Worm (Caenorhabditis elegans) whole organism, L4 larva: Measurements from ENCODE around the gene grd-5.
A peak's percentile ranks its signal among the peaks of the same experiment; 100 is the strongest.

ENCODE experiments used
- F26F4.8 ChIP-seq: fragments of 200-800 bp; sonication (Bioruptor generic); conservative IDR thresholded peaks from 2 replicates; pipeline ENCODE4 v1.3.6; 2022; ENCODE audit warnings: missing genetic modification characterization, missing compliant biosample characterization
- F44E2.7 ChIP-seq: fragments of 200-800 bp; sonication (Bioruptor generic); IDR thresholded peaks from 2 replicates; pipeline ENCODE4 v2.1.2; 2022; ENCODE audit warnings: missing genetic modification characterization, missing compliant biosample characterization
- R02D3.7 ChIP-seq: fragments of 150-350 bp; sonication (generic microtip); optimal IDR thresholded peaks from 3 replicates; lab custom pipeline; 2014; ENCODE audit warnings: missing biosample characterization, missing genetic modification characterization
- T20F7.1 ChIP-seq: fragments of 200-800 bp; sonication (Bioruptor generic); optimal IDR thresholded peaks from 2 replicates; lab custom pipeline; 2018; ENCODE audit warnings: mild to moderate bottlenecking, missing genetic modification characterization, missing compliant biosample characterization
- T26A8.4 ChIP-seq: fragments of 200-800 bp; sonication (Bioruptor generic); IDR thresholded peaks from 2 replicates; pipeline ENCODE4 v1.3.6; 2022; ENCODE audit warnings: missing genetic modification characterization, missing compliant biosample characterization
- Y48G9A.11 ChIP-seq: fragments of 200-800 bp; sonication (Bioruptor generic); IDR thresholded peaks from 2 replicates; pipeline ENCODE4 v1.3.6; 2022; ENCODE audit warnings: missing genetic modification reagents, missing genetic modification characterization, missing compliant biosample characterization
- Y75B8A.6 ChIP-seq: fragments of 200-800 bp; sonication (Bioruptor generic); IDR thresholded peaks from 2 replicates; pipeline ENCODE4 v1.3.6; 2022; ENCODE audit warnings: missing genetic modification reagents, missing genetic modification characterization, missing compliant biosample characterization
- ZK546.5 ChIP-seq, 2 experiments: sonication (generic microtip); optimal IDR thresholded peaks; 2 replicates each; lab custom pipeline; 2017; ENCODE audit warnings: missing biosample characterization in 2 of 2, missing genetic modification characterization in 2 of 2
- aha-1 ChIP-seq: fragments of 150-350 bp; peaks from one replicate; lab custom pipeline; 2014; ENCODE audit warnings: missing biosample characterization, missing genetic modification characterization
- aly-2 ChIP-seq: sonication (generic microtip); optimal IDR thresholded peaks from 2 replicates; lab custom pipeline; 2018; ENCODE audit warnings: missing biosample characterization, missing genetic modification characterization
- attf-4 ChIP-seq: sonication (generic microtip); optimal IDR thresholded peaks from 3 replicates; lab custom pipeline; 2017; ENCODE audit warnings: missing biosample characterization, missing genetic modification characterization
- ceh-28 ChIP-seq: fragments of 150-350 bp; optimal IDR thresholded peaks from 2 replicates; lab custom pipeline; 2014; ENCODE audit warnings: missing biosample characterization, missing genetic modification reagents, missing genetic modification characterization
- ceh-62 ChIP-seq: sonication (generic microtip); optimal IDR thresholded peaks from 2 replicates; lab custom pipeline; 2017; ENCODE audit warnings: missing biosample characterization, missing genetic modification characterization
- ceh-82 ChIP-seq: sonication (generic microtip); optimal IDR thresholded peaks from 2 replicates; lab custom pipeline; 2017; ENCODE audit warnings: missing biosample characterization, missing genetic modification characterization
- ces-1 ChIP-seq: fragments of 150-350 bp; sonication (generic microtip); optimal IDR thresholded peaks from 4 replicates; lab custom pipeline; 2014; ENCODE audit warnings: missing biosample characterization, missing genetic modification reagents, missing genetic modification characterization
- daf-16 ChIP-seq, 3 experiments: sonication (generic microtip); optimal IDR thresholded peaks; 2 replicates each; lab custom pipeline; 2016 to 2017; ENCODE audit warnings: missing genetic modification characterization in 3 of 3, missing genetic modification reagents in 3 of 3, mild to moderate bottlenecking in 2 of 3, missing compliant biosample characterization in 2 of 3, missing biosample characterization in 1 of 3, moderate library complexity in 1 of 3
- dmd-6 ChIP-seq: fragments of 200-800 bp; sonication (Bioruptor generic); IDR thresholded peaks from 2 replicates; pipeline ENCODE4 v1.3.6; 2022; ENCODE audit warnings: missing genetic modification reagents, missing genetic modification characterization, missing compliant biosample characterization
- dmd-9 ChIP-seq: fragments of 200-800 bp; sonication (Bioruptor generic); IDR thresholded peaks from 2 replicates; pipeline ENCODE4 v1.3.6; 2022; ENCODE audit warnings: missing genetic modification reagents, missing genetic modification characterization, missing compliant biosample characterization
- dve-1 ChIP-seq: sonication (generic microtip); optimal IDR thresholded peaks from 2 replicates; lab custom pipeline; 2017; ENCODE audit warnings: antibody characterized with exemption, mild to moderate bottlenecking, missing genetic modification characterization, missing compliant biosample characterization; ENCODE audit not compliant: insufficient read depth
- gei-8 ChIP-seq: fragments of 200-800 bp; sonication (Bioruptor generic); optimal IDR thresholded peaks from 2 replicates; lab custom pipeline; 2018; ENCODE audit warnings: mild to moderate bottlenecking, missing genetic modification characterization, missing compliant biosample characterization
- hlh-11 ChIP-seq: fragments of 200-800 bp; sonication (Bioruptor generic); optimal IDR thresholded peaks from 2 replicates; lab custom pipeline; 2018; ENCODE audit warnings: mild to moderate bottlenecking, missing genetic modification characterization, missing compliant biosample characterization
- hlh-30 ChIP-seq: sonication (generic microtip); optimal IDR thresholded peaks from 2 replicates; lab custom pipeline; 2017; ENCODE audit warnings: antibody characterized with exemption, mild to moderate bottlenecking, missing genetic modification characterization, missing compliant biosample characterization; ENCODE audit not compliant: insufficient read depth
- lim-7 ChIP-seq: fragments of 200-800 bp; sonication (Bioruptor generic); IDR thresholded peaks from 2 replicates; pipeline ENCODE4 v1.3.6; 2022; ENCODE audit warnings: missing genetic modification characterization, missing compliant biosample characterization
- lin-1 ChIP-seq: fragments of 200-800 bp; sonication (Bioruptor generic); IDR thresholded peaks from 2 replicates; pipeline ENCODE4 v1.3.6; 2022; ENCODE audit warnings: missing genetic modification reagents, missing genetic modification characterization, missing compliant biosample characterization
- lin-13 ChIP-seq: fragments of 150-350 bp; optimal IDR thresholded peaks from 2 replicates; lab custom pipeline; 2014; ENCODE audit warnings: missing biosample characterization, missing genetic modification reagents, missing genetic modification characterization
- lin-15B ChIP-seq: fragments of 150-350 bp; sonication (generic microtip); optimal IDR thresholded peaks from 3 replicates; lab custom pipeline; 2014; ENCODE audit warnings: missing biosample characterization, missing genetic modification characterization
- lin-29 ChIP-seq: fragments of 200-800 bp; sonication (Bioruptor generic); IDR thresholded peaks from 2 replicates; pipeline ENCODE4 v1.3.6; 2022; ENCODE audit warnings: missing genetic modification reagents, missing genetic modification characterization, missing compliant biosample characterization
- lir-3 ChIP-seq: sonication (generic microtip); optimal IDR thresholded peaks from 2 replicates; lab custom pipeline; 2016; ENCODE audit warnings: mild to moderate bottlenecking, missing genetic modification characterization, missing compliant biosample characterization
- madf-5 ChIP-seq, 2 experiments: fragments of 200-800 bp; sonication (Bioruptor generic); IDR thresholded peaks; 2 replicates each; pipeline ENCODE4 v1.3.6; 2022; ENCODE audit warnings: missing compliant biosample characterization in 2 of 2, missing genetic modification characterization in 2 of 2
- mdl-1 ChIP-seq, 2 experiments: fragments of 150-350 bp in 1 of 2; sonication (generic microtip) in 1 of 2; optimal IDR thresholded peaks; 2 replicates each; lab custom pipeline; 2014 to 2017; ENCODE audit warnings: missing biosample characterization in 2 of 2, missing genetic modification characterization in 2 of 2
- mes-2 ChIP-seq: sonication (generic microtip); optimal IDR thresholded peaks from 2 replicates; lab custom pipeline; 2016; ENCODE audit warnings: missing genotype, mild to moderate bottlenecking, missing genetic modification characterization, missing compliant biosample characterization; ENCODE audit not compliant: poor library complexity, severe bottlenecking
- mxl-3 ChIP-seq: fragments of 200-800 bp; sonication (Bioruptor generic); optimal IDR thresholded peaks from 2 replicates; lab custom pipeline; 2018; ENCODE audit warnings: mild to moderate bottlenecking, missing genetic modification characterization, missing compliant biosample characterization
- nhr-102 ChIP-seq: sonication (generic microtip); optimal IDR thresholded peaks from 2 replicates; lab custom pipeline; 2016; ENCODE audit warnings: mild to moderate bottlenecking, missing genetic modification characterization, moderate library complexity, missing compliant biosample characterization
- nhr-237 ChIP-seq: sonication (generic microtip); optimal IDR thresholded peaks from 2 replicates; lab custom pipeline; 2017; ENCODE audit warnings: missing biosample characterization, missing genetic modification characterization
- nhr-28 ChIP-seq: fragments of 150-350 bp; optimal IDR thresholded peaks from 2 replicates; lab custom pipeline; 2014; ENCODE audit warnings: missing biosample characterization, missing genetic modification characterization
- nhr-41 ChIP-seq: fragments of 200-800 bp; sonication (Bioruptor generic); IDR thresholded peaks from 2 replicates; pipeline ENCODE4 v1.3.6; 2022; ENCODE audit warnings: missing genetic modification reagents, missing genetic modification characterization, missing compliant biosample characterization
- nhr-42 ChIP-seq: fragments of 200-800 bp; sonication (Bioruptor generic); IDR thresholded peaks from 2 replicates; pipeline ENCODE4 v1.3.6; 2022; ENCODE audit warnings: missing genetic modification characterization, missing compliant biosample characterization
- nhr-48 ChIP-seq: sonication (generic microtip); optimal IDR thresholded peaks from 2 replicates; lab custom pipeline; 2016; ENCODE audit warnings: mild to moderate bottlenecking, missing genetic modification characterization, missing compliant biosample characterization
- nhr-77 ChIP-seq: fragments of 150-350 bp; optimal IDR thresholded peaks from 2 replicates; lab custom pipeline; 2014; ENCODE audit warnings: missing biosample characterization, missing genetic modification characterization
- pqm-1 ChIP-seq: sonication (generic microtip); optimal IDR thresholded peaks from 2 replicates; lab custom pipeline; 2017; ENCODE audit warnings: missing biosample characterization, missing genetic modification characterization
- rbr-2 ChIP-seq: sonication (generic microtip); optimal IDR thresholded peaks from 2 replicates; lab custom pipeline; 2016; ENCODE audit warnings: missing genotype, missing genetic modification characterization, missing compliant biosample characterization
- tra-1 ChIP-seq: fragments of 200-800 bp; sonication (Bioruptor generic); IDR thresholded peaks from 2 replicates; pipeline ENCODE4 v1.3.6; 2022; ENCODE audit warnings: missing genetic modification reagents, missing genetic modification characterization, missing compliant biosample characterization
- unc-62 ChIP-seq, 3 experiments: fragments of 150-350 bp in 1 of 3; sonication (generic microtip); optimal IDR thresholded peaks in 2 of 3; peaks in 1 of 3; 1 replicate in 1 of 3; 2 replicates in 2 of 3; lab custom pipeline; 2014 to 2017; ENCODE audit warnings: missing biosample characterization in 3 of 3, missing genetic modification characterization in 3 of 3, missing genetic modification reagents in 3 of 3, missing genotype in 1 of 3
- vab-7 ChIP-seq: fragments of 200-800 bp; sonication (Bioruptor generic); IDR thresholded peaks from 2 replicates; pipeline ENCODE4 v1.3.6; 2022; ENCODE audit warnings: missing genetic modification reagents, missing genetic modification characterization, missing compliant biosample characterization

grd-5 gene

ce11 chrV:8637666-8638271 lies 18.9 kb downstream of the grd-5 start, which contains the start of the genes F28A12.10 and acd-4:
Gene F28A12.10 (minus strand): TSS chrV:8637766.
Gene acd-4 (plus strand): TSS chrV:8638221.
- TF ChIP-seq ces-1 (GFP tag; lab: Kevin White, UChicago) (no peak), hlh-30 (tag; lab: Kevin White, UChicago) (no peak), lim-7 (no peak), gei-8 (GFP tag; lab: Kevin White, UChicago) (no peak), dmd-9 (no peak), lin-13 (no peak), ceh-62 (tag; lab: Kevin White, UChicago) (no peak), vab-7 (GFP tag; lab: Robert Waterston, UW) (no peak), R02D3.7 (tag; lab: Kevin White, UChicago) (no peak), lin-1 (no peak), Y75B8A.6 (GFP tag; lab: Robert Waterston, UW) (no peak), nhr-41 (GFP tag; lab: Robert Waterston, UW) (no peak)

ce11 chrV:8641266-8641665 lies 22.4 kb downstream of the grd-5 start, which contains the start of gene F28A12.3:
Gene F28A12.3 (minus strand): TSS chrV:8641366.
- peak; percentile 3 for TF ChIP-seq aha-1 (tag; lab: Kevin White, UChicago)
- TF ChIP-seq T20F7.1 (GFP tag; lab: Kevin White, UChicago) = no peak
- TF ChIP-seq, all 104 proteins: peak for 1

ce11 chrV:8643093-8643492 lies 24.3 kb downstream of the grd-5 start, which contains the start of gene asp-13:
Gene asp-13 (minus strand): TSS chrV:8643193.
- TF ChIP-seq nhr-237 (tag; lab: Kevin White, UChicago) (no peak), lir-3 (tag; lab: Kevin White, UChicago) (no peak), nhr-42 (GFP tag; lab: Robert Waterston, UW) (no peak), ceh-82 (no peak), daf-16 (GFP tag; optimal IDR thresholded peaks at IDR 0.05; lab: Kevin White, UChicago) (no peak), daf-16 (tag; optimal IDR thresholded peaks at IDR 0.05; lab: Kevin White, UChicago) (peak; percentile 23), lin-29 (no peak), dve-1 (tag; lab: Kevin White, UChicago) (peak; percentile 3), unc-62 (GFP tag; optimal IDR thresholded peaks at IDR 0.05 in 1 of 2; lab: Kevin White, UChicago) (peak in 1 of 2 experiments; percentile 30), unc-62 (tag; optimal IDR thresholded peaks at IDR 0.05; lab: Kevin White, UChicago) (no peak), pqm-1 (tag; lab: Kevin White, UChicago) (peak; percentile 37), attf-4 (tag; lab: Kevin White, UChicago) (no peak), nhr-28 (tag; lab: Kevin White, UChicago) (peak; percentile 15), madf-5 (GFP tag; IDR thresholded peaks at IDR 0.05; lab: Robert Waterston, UW) (no peak)

- TF ChIP-seq F26F4.8 (GFP tag; lab: Robert Waterston, UW) = no peak
- no peak for TF ChIP-seq F44E2.7
- TF ChIP-seq lin-15B (tag; lab: Kevin White, UChicago) = no peak
- TF ChIP-seq pqm-1 (tag; lab: Kevin White, UChicago) = peak; percentile 98
- TF ChIP-seq mxl-3 (GFP tag; lab: Kevin White, UChicago) = peak; percentile 13
- peak; percentile 75 for TF ChIP-seq lin-1
- TF ChIP-seq aly-2 (tag; lab: Kevin White, UChicago) = no peak
- TF ChIP-seq mdl-1 (tag; optimal IDR thresholded peaks at IDR 0.05; lab: Kevin White, UChicago) = peak in 1 of 2 experiments; percentile 48
- no peak for TF ChIP-seq ceh-28 (tag; lab: Kevin White, UChicago)
- no peak for TF ChIP-seq nhr-102 (tag; lab: Kevin White, UChicago)
- no peak for TF ChIP-seq Y48G9A.11 (GFP tag; lab: Robert Waterston, UW)
- TF ChIP-seq hlh-11 (tag; lab: Kevin White, UChicago) = peak; percentile 90
- TF ChIP-seq daf-16 (GFP tag; optimal IDR thresholded peaks at IDR 0.05; lab: Kevin White, UChicago) = no peak
- TF ChIP-seq daf-16 (tag; optimal IDR thresholded peaks at IDR 0.05; lab: Kevin White, UChicago) = peak; percentile 94
- TF ChIP-seq mes-2 = no peak
- peak; percentile 52 for TF ChIP-seq nhr-48 (tag; lab: Kevin White, UChicago)
- TF ChIP-seq dmd-6 (GFP tag; lab: Robert Waterston, UW) = peak; percentile 90
- TF ChIP-seq nhr-28 (tag; lab: Kevin White, UChicago) = peak; percentile 91
- TF ChIP-seq T26A8.4 (GFP tag; lab: Robert Waterston, UW) = no peak
- TF ChIP-seq nhr-77 (tag; lab: Kevin White, UChicago) = peak; percentile 73
- peak; percentile 82 for TF ChIP-seq dve-1 (tag; lab: Kevin White, UChicago)
- TF ChIP-seq rbr-2 (tag; lab: Kevin White, UChicago) = no peak
- no peak for TF ChIP-seq lin-29
- 0 out of 2 replicates have a peak, but pooled peaks have one; percentile 63 for TF ChIP-seq tra-1 (GFP tag; lab: Robert Waterston, UW)
- TF ChIP-seq ZK546.5 (tag; optimal IDR thresholded peaks at IDR 0.05; lab: Kevin White, UChicago) = no peak
Measured at ce11 chrV:8648251-8648650, 29.4 kb downstream of the grd-5 start.
